Comparison of ENCODE assay signal across 1 fruit fly cellular context in genomic region chr2L:6700742-6701141, dm6.
A peak's percentile ranks its signal among the peaks of the same experiment; 100 is the strongest.
TF ChIP-seq lines count a peak whose summit lies in the region.

No protein-coding gene starts in this region.

TF ChIP-seq in whole organism, embryonic, 481 proteins besides CTCF, POLR2A, EP300 and RAD21 (continued from another document):
- 0 out of 2 replicates have a peak, but pooled peaks have one; percentile 7 for TF ChIP-seq chm (GFP tag; IDR thresholded peaks at IDR 0.05; lab: Robert Waterston, UW)
- peak; percentile 52 for TF ChIP-seq Neu2 (GFP tag; optimal IDR thresholded peaks at IDR 0.05; lab: Kevin White, UChicago; ENCODE audit: borderline replicate concordance)
- TF ChIP-seq CG30431 (GFP tag; optimal IDR thresholded peaks at IDR 0.05; lab: Kevin White, UChicago): peak; percentile 2
- peak; percentile 93 for TF ChIP-seq Kr (GFP tag; optimal IDR thresholded peaks at IDR 0.05; lab: Kevin White, UChicago)
- no peak for TF ChIP-seq Dip3 (GFP tag; optimal IDR thresholded peaks at IDR 0.05; lab: Kevin White, UChicago)
- TF ChIP-seq pros (GFP tag; optimal IDR thresholded peaks at IDR 0.05; lab: Kevin White, UChicago): no peak
- TF ChIP-seq kah (GFP tag; optimal IDR thresholded peaks at IDR 0.05; lab: Kevin White, UChicago): no peak
- no peak for TF ChIP-seq CG3995 (GFP tag; optimal IDR thresholded peaks at IDR 0.05; lab: Kevin White, UChicago)
- no peak for TF ChIP-seq pum (GFP tag; optimal IDR thresholded peaks at IDR 0.05; lab: Kevin White, UChicago)
- no peak for TF ChIP-seq CG6272 (GFP tag; IDR thresholded peaks at IDR 0.05; lab: Robert Waterston, UW)
- TF ChIP-seq lmd (GFP tag; IDR thresholded peaks at IDR 0.05; lab: Robert Waterston, UW): no peak
- no peak for TF ChIP-seq Doc3 (GFP tag; IDR thresholded peaks at IDR 0.05; lab: Robert Waterston, UW; ENCODE audit: partially characterized antibody)
- TF ChIP-seq pb (GFP tag; optimal IDR thresholded peaks at IDR 0.05; lab: Kevin White, UChicago): no peak
- TF ChIP-seq repo (GFP tag; optimal IDR thresholded peaks at IDR 0.05; lab: Kevin White, UChicago): no peak
- TF ChIP-seq CG18619 (GFP tag; optimal IDR thresholded peaks at IDR 0.05; lab: Kevin White, UChicago): peak; percentile 19
- peak; percentile 31 for TF ChIP-seq NK7.1 (GFP tag; optimal IDR thresholded peaks at IDR 0.05; lab: Kevin White, UChicago)
- peak; percentile 45 for TF ChIP-seq CG4360 (GFP tag; IDR thresholded peaks at IDR 0.05; lab: Robert Waterston, UW)
- TF ChIP-seq crc (GFP tag; optimal IDR thresholded peaks at IDR 0.05; lab: Kevin White, UChicago): no peak
- TF ChIP-seq Pdp1 (GFP tag; optimal IDR thresholded peaks at IDR 0.05; lab: Kevin White, UChicago): peak in 1 of 2 experiments; percentile 49
- no peak for TF ChIP-seq ken (GFP tag; IDR thresholded peaks at IDR 0.05; lab: Robert Waterston, UW)
- TF ChIP-seq dysf (GFP tag; IDR thresholded peaks at IDR 0.05; lab: Robert Waterston, UW): no peak
- TF ChIP-seq CG32532 (GFP tag; IDR thresholded peaks at IDR 0.05; lab: Robert Waterston, UW): 0 out of 2 replicates have a peak, but pooled peaks have one; percentile 5
- no peak for TF ChIP-seq Ada2b (GFP tag; IDR thresholded peaks at IDR 0.05; lab: Robert Waterston, UW)
- no peak for TF ChIP-seq tgo (GFP tag; IDR thresholded peaks at IDR 0.05; lab: Robert Waterston, UW)
- TF ChIP-seq CG31224 (GFP tag; IDR thresholded peaks at IDR 0.05; lab: Robert Waterston, UW): no peak
- no peak for TF ChIP-seq cwo (GFP tag; optimal IDR thresholded peaks at IDR 0.05; lab: Kevin White, UChicago)
- no peak for TF ChIP-seq Bteb2 (GFP tag; optimal IDR thresholded peaks at IDR 0.05; lab: Kevin White, UChicago)
- no peak for TF ChIP-seq Myb (GFP tag; optimal IDR thresholded peaks at IDR 0.05; lab: Kevin White, UChicago)
- peak; percentile 24 for TF ChIP-seq CrebB (tag; optimal IDR thresholded peaks at IDR 0.05; lab: Kevin White, UChicago)
- peak; percentile 33 for TF ChIP-seq CG13123 (GFP tag; optimal IDR thresholded peaks at IDR 0.05; lab: Kevin White, UChicago)
- TF ChIP-seq pan (optimal IDR thresholded peaks at IDR 0.05; lab: Kevin White, UChicago): no peak
- TF ChIP-seq pan (GFP tag; optimal IDR thresholded peaks at IDR 0.05 in 1 of 2, IDR thresholded peaks at IDR 0.05 in 1 of 2): no peak
- TF ChIP-seq fd102C (GFP tag; optimal IDR thresholded peaks at IDR 0.05; lab: Kevin White, UChicago): peak; percentile 99
- peak; percentile 4 for TF ChIP-seq CG10654 (GFP tag; optimal IDR thresholded peaks at IDR 0.05; lab: Kevin White, UChicago)
- peak; percentile 77 for TF ChIP-seq dmrt11E (tag; optimal IDR thresholded peaks at IDR 0.05; lab: Kevin White, UChicago)
- no peak for TF ChIP-seq Nf-YA (GFP tag; IDR thresholded peaks at IDR 0.05; lab: Robert Waterston, UW)
- TF ChIP-seq HLHmδ (GFP tag; optimal IDR thresholded peaks at IDR 0.05; lab: Kevin White, UChicago): peak; percentile 2
- peak; percentile 37 for TF ChIP-seq Hmr (GFP tag; optimal IDR thresholded peaks at IDR 0.05; lab: Kevin White, UChicago)
- TF ChIP-seq CG2116 (GFP tag; optimal IDR thresholded peaks at IDR 0.05; lab: Kevin White, UChicago): peak; percentile 22
- peak; percentile 18; the same call in 1 of the 2 replicates for TF ChIP-seq CG31441 (GFP tag; IDR thresholded peaks at IDR 0.05; lab: Robert Waterston, UW)
- TF ChIP-seq CG2202 (tag; optimal IDR thresholded peaks at IDR 0.05; lab: Kevin White, UChicago): peak; percentile 80
- no peak for TF ChIP-seq CG4820 (GFP tag; optimal IDR thresholded peaks at IDR 0.05; lab: Kevin White, UChicago)
- TF ChIP-seq CG1529 (GFP tag; optimal IDR thresholded peaks at IDR 0.05; lab: Kevin White, UChicago): no peak
- TF ChIP-seq Doc2 (GFP tag; IDR thresholded peaks at IDR 0.05; lab: Robert Waterston, UW): no peak
- no peak for TF ChIP-seq Stat92E (GFP tag; optimal IDR thresholded peaks at IDR 0.05; lab: Kevin White, UChicago)
- peak; percentile 40 for TF ChIP-seq CG12744 (GFP tag; optimal IDR thresholded peaks at IDR 0.05; lab: Kevin White, UChicago)
- TF ChIP-seq tap (tag; optimal IDR thresholded peaks at IDR 0.05; lab: Kevin White, UChicago): no peak
- TF ChIP-seq fd96Cb (tag; optimal IDR thresholded peaks at IDR 0.05; lab: Kevin White, UChicago): peak; percentile 6
- TF ChIP-seq PHDP (tag; optimal IDR thresholded peaks at IDR 0.05; lab: Kevin White, UChicago): peak; percentile 29
- no peak for TF ChIP-seq gro (GFP tag; optimal IDR thresholded peaks at IDR 0.05; lab: Kevin White, UChicago)
- TF ChIP-seq CG5180 (GFP tag; optimal IDR thresholded peaks at IDR 0.05; lab: Kevin White, UChicago): peak; percentile 7
- peak; percentile 33 for TF ChIP-seq CG2678 (tag; optimal IDR thresholded peaks at IDR 0.05; lab: Kevin White, UChicago)
- peak; percentile 30 for TF ChIP-seq run (tag; optimal IDR thresholded peaks at IDR 0.05; lab: Kevin White, UChicago)
- TF ChIP-seq CG11723 (GFP tag; optimal IDR thresholded peaks at IDR 0.05; lab: Kevin White, UChicago): no peak
- peak in 1 of 2 experiments; percentile 11 for TF ChIP-seq dpn (GFP tag; optimal IDR thresholded peaks at IDR 0.05; lab: Kevin White, UChicago)
- TF ChIP-seq CoRest (tag; optimal IDR thresholded peaks at IDR 0.05; lab: Kevin White, UChicago): peak; percentile 11
- no peak for TF ChIP-seq bowl (GFP tag; IDR thresholded peaks at IDR 0.05; lab: Robert Waterston, UW)
- no peak for TF ChIP-seq bbx (GFP tag; IDR thresholded peaks at IDR 0.05; lab: Robert Waterston, UW; ENCODE audit: partially characterized antibody)
- no peak for TF ChIP-seq Aef1 (GFP tag; IDR thresholded peaks at IDR 0.05; lab: Robert Waterston, UW)
- TF ChIP-seq CG12236 (GFP tag; optimal IDR thresholded peaks at IDR 0.05; lab: Kevin White, UChicago): peak; percentile 38
- TF ChIP-seq yki (optimal IDR thresholded peaks at IDR 0.05; lab: Kevin White, UChicago): no peak
- TF ChIP-seq CG7745 (tag; optimal IDR thresholded peaks at IDR 0.05; lab: Kevin White, UChicago): peak; percentile 74
- TF ChIP-seq CG16815 (GFP tag; optimal IDR thresholded peaks at IDR 0.05; lab: Kevin White, UChicago): no peak
- TF ChIP-seq Ets97D (GFP tag; optimal IDR thresholded peaks at IDR 0.05; lab: Kevin White, UChicago): no peak
- TF ChIP-seq CG2875 (GFP tag; optimal IDR thresholded peaks at IDR 0.05; lab: Kevin White, UChicago): peak; percentile 53
- TF ChIP-seq CG1602 (GFP tag; optimal IDR thresholded peaks at IDR 0.05; lab: Kevin White, UChicago): peak; percentile 55
- TF ChIP-seq bcd (GFP tag; optimal IDR thresholded peaks at IDR 0.05; lab: Kevin White, UChicago): peak; percentile 3
- no peak for TF ChIP-seq Adf1 (GFP tag; IDR thresholded peaks at IDR 0.05; lab: Robert Waterston, UW)
- no peak for TF ChIP-seq az2 (GFP tag; optimal IDR thresholded peaks at IDR 0.05; lab: Kevin White, UChicago)
- TF ChIP-seq gcm (GFP tag; optimal IDR thresholded peaks at IDR 0.05; lab: Kevin White, UChicago): peak; percentile 17
- TF ChIP-seq CG3407 (GFP tag; optimal IDR thresholded peaks at IDR 0.05; lab: Kevin White, UChicago): peak; percentile 26
- TF ChIP-seq sens (GFP tag; lab: Kevin White, UChicago): peak; percentile 90
- TF ChIP-seq CG17328 (GFP tag; IDR thresholded peaks at IDR 0.05; lab: Robert Waterston, UW): 0 out of 2 replicates have a peak, but pooled peaks have one; percentile 27
- TF ChIP-seq CG17385 (GFP tag; optimal IDR thresholded peaks at IDR 0.05; lab: Kevin White, UChicago): no peak
- TF ChIP-seq bab2 (GFP tag; optimal IDR thresholded peaks at IDR 0.05; lab: Kevin White, UChicago): peak; percentile 54
- no peak for TF ChIP-seq tna (GFP tag; IDR thresholded peaks at IDR 0.05; lab: Robert Waterston, UW; ENCODE audit: partially characterized antibody)
- TF ChIP-seq CG2889 (GFP tag; IDR thresholded peaks at IDR 0.05; lab: Robert Waterston, UW): no peak
- TF ChIP-seq CG7556 (GFP tag; optimal IDR thresholded peaks at IDR 0.05; lab: Kevin White, UChicago): peak; percentile 20
- no peak for TF ChIP-seq CG11504 (tag; optimal IDR thresholded peaks at IDR 0.05; lab: Kevin White, UChicago)
- TF ChIP-seq C15 (GFP tag; IDR thresholded peaks at IDR 0.05; lab: Robert Waterston, UW): no peak
- peak in 1 of 3 experiments; percentile 70 for TF ChIP-seq lola (GFP tag; optimal IDR thresholded peaks at IDR 0.05; lab: Kevin White, UChicago)
- no peak for TF ChIP-seq vnd (GFP tag; IDR thresholded peaks at IDR 0.05; lab: Robert Waterston, UW; ENCODE audit: partially characterized antibody)
- no peak for TF ChIP-seq CG17912 (GFP tag; optimal IDR thresholded peaks at IDR 0.05; lab: Kevin White, UChicago)
- no peak for TF ChIP-seq Lpt (GFP tag; optimal IDR thresholded peaks at IDR 0.05; lab: Kevin White, UChicago)
- no peak for TF ChIP-seq esg (GFP tag; conservative IDR thresholded peaks at IDR 0.05; lab: Robert Waterston, UW)
- no peak for TF ChIP-seq Taf1 (GFP tag; IDR thresholded peaks at IDR 0.05; lab: Robert Waterston, UW)
- TF ChIP-seq sens-2 (GFP tag; IDR thresholded peaks at IDR 0.05; lab: Robert Waterston, UW): peak; percentile 54; the same call in 1 of the 2 replicates
- TF ChIP-seq tx (GFP tag; optimal IDR thresholded peaks at IDR 0.05; lab: Kevin White, UChicago): no peak
- no peak for TF ChIP-seq br (optimal IDR thresholded peaks at IDR 0.05; lab: Kevin White, UChicago)
- peak; percentile 73 for TF ChIP-seq org-1 (GFP tag; optimal IDR thresholded peaks at IDR 0.05; lab: Kevin White, UChicago)
- no peak for TF ChIP-seq Tbp (GFP tag; optimal IDR thresholded peaks at IDR 0.05; lab: Kevin White, UChicago)
- TF ChIP-seq so (GFP tag; IDR thresholded peaks at IDR 0.05; lab: Robert Waterston, UW): no peak; the same call in 2 of the 3 replicates
- TF ChIP-seq CG10959 (GFP tag; IDR thresholded peaks at IDR 0.05; lab: Robert Waterston, UW): 0 out of 2 replicates have a peak, but pooled peaks have one; percentile 7
- peak; percentile 70 for TF ChIP-seq CG1603 (tag; optimal IDR thresholded peaks at IDR 0.05; lab: Kevin White, UChicago)
- TF ChIP-seq grn (GFP tag; optimal IDR thresholded peaks at IDR 0.05; lab: Kevin White, UChicago): peak; percentile 14
- peak; percentile 54 for TF ChIP-seq CG33557 (GFP tag; optimal IDR thresholded peaks at IDR 0.05; lab: Kevin White, UChicago)
- no peak for TF ChIP-seq prd (optimal IDR thresholded peaks at IDR 0.05; lab: Kevin White, UChicago)
- peak; percentile 50; the same call in 2 of the 3 replicates for TF ChIP-seq prd (GFP tag; IDR thresholded peaks at IDR 0.05; lab: Robert Waterston, UW)
- peak; percentile 92 for TF ChIP-seq zen (tag; optimal IDR thresholded peaks at IDR 0.05; lab: Kevin White, UChicago)
- no peak for TF ChIP-seq gt (GFP tag; IDR thresholded peaks at IDR 0.05; lab: Robert Waterston, UW)
- TF ChIP-seq CG10209 (GFP tag; optimal IDR thresholded peaks at IDR 0.05; lab: Kevin White, UChicago): peak; percentile 64
- TF ChIP-seq zf30C (GFP tag; optimal IDR thresholded peaks at IDR 0.05; lab: Kevin White, UChicago): no peak
- TF ChIP-seq sisA (GFP tag; IDR thresholded peaks at IDR 0.05; lab: Robert Waterston, UW): no peak
- TF ChIP-seq Meics (GFP tag; optimal IDR thresholded peaks at IDR 0.05; lab: Kevin White, UChicago): no peak
- peak; percentile 37 for TF ChIP-seq CG13775 (GFP tag; optimal IDR thresholded peaks at IDR 0.05; lab: Kevin White, UChicago)
